Worm (Caenorhabditis elegans): ENCODE measurements around the gene F28B4.1.

DNA sequence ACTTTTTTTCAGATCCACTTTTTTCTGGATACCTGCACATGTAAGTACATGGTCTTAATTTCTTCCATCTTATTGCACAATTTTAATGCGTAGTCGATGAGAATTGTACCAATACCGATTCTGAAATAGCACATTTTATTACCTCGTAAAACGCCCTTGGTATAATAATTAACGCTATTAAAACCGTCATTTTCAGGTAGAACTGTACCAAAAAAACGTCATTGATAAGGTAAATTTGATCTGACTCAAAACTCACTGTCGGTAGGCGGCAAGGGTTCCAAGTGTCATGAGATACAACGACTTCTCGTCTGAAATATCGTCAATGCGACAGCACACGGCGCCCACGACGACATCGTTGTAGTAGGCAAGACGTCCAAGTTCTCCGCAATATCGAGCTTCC, 39.5 kb downstream of the F28B4.1 start:
- TF ChIP-seq snpc-4 (tag; optimal IDR thresholded peaks at IDR 0.05) (no peak), F10B5.3 (tag; optimal IDR thresholded peaks at IDR 0.05) (no peak), ZK337.2 (GFP tag; IDR thresholded peaks at IDR 0.05) (no peak), set-16 (GFP tag; IDR thresholded peaks at IDR 0.05) (no peak), skn-1 (tag; optimal IDR thresholded peaks at IDR 0.05) (no peak), jun-1 (tag; optimal IDR thresholded peaks at IDR 0.05) (no peak), ZK546.5 (tag; optimal IDR thresholded peaks at IDR 0.05) (no peak), daf-19 (GFP tag; conservative IDR thresholded peaks at IDR 0.05) (no peak), mxl-2 (GFP tag; conservative IDR thresholded peaks at IDR 0.05) (no peak), ztf-11 (tag; optimal IDR thresholded peaks at IDR 0.05) (no peak), fos-1 (tag; optimal IDR thresholded peaks at IDR 0.05) (no peak), pha-4 (GFP tag; IDR thresholded peaks at IDR 0.05) (no peak), pha-4 (tag; optimal IDR thresholded peaks at IDR 0.05) (no peak), ama-1 (optimal IDR thresholded peaks at IDR 0.05) (no peak)
